Fruit fly (Drosophila melanogaster): ENCODE measurements around the gene CG10171.
A peak's percentile ranks its signal among the peaks of the same experiment; 100 is the strongest.

CG10171 gene

DNA sequence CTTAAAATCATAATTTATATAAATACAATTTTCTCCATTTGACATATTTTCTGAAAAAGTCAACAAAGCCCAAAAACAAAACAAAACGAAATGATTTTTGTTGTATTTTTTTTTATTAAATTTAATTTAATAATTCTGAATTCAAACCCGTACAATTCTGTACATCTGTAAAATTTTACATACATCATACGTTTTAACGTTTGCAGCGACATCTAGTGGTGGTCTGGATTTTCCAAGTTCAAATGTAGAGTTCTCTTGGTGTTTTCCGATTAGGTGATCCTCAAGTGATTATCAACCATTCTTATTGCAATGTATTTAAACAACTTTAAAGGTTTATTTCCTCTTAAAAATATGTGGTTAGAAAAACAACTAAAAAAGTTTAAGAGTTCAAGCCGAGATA lies 23.3 kb upstream of the CG10171 start (continued):
- TF ChIP-seq CG14860 (GFP tag; IDR thresholded peaks at IDR 0.05; ENCODE audit: partially characterized antibody) (no peak), cwo (GFP tag; optimal IDR thresholded peaks at IDR 0.05) (no peak), Hr39 (optimal IDR thresholded peaks at IDR 0.05) (no peak), Kr (GFP tag; optimal IDR thresholded peaks at IDR 0.05) (no peak), Jarid2 (GFP tag; optimal IDR thresholded peaks at IDR 0.05) (peak; percentile 34), CG4360 (GFP tag; IDR thresholded peaks at IDR 0.05) (no peak), CG32767 (GFP tag; IDR thresholded peaks at IDR 0.05) (no peak), Camta (GFP tag; optimal IDR thresholded peaks at IDR 0.05) (peak; percentile 21), peb (GFP tag; IDR thresholded peaks at IDR 0.05) (no peak), dmrt99B (tag; optimal IDR thresholded peaks at IDR 0.05) (no peak), Ssrp (tag; optimal IDR thresholded peaks at IDR 0.05) (no peak), NFAT (GFP tag; IDR thresholded peaks at IDR 0.05) (peak; percentile 38; the same call in 1 of the 2 replicates), CG6654 (GFP tag; optimal IDR thresholded peaks at IDR 0.05) (no peak), CG9817 (tag; optimal IDR thresholded peaks at IDR 0.05) (peak; percentile 48), CG9437 (GFP tag; optimal IDR thresholded peaks at IDR 0.05) (no peak), Asciz (GFP tag; optimal IDR thresholded peaks at IDR 0.05) (no peak), chinmo (GFP tag; IDR thresholded peaks at IDR 0.05; ENCODE audit: partially characterized antibody) (0 out of 4 replicates have a peak, but pooled peaks have one; percentile 31), wek (GFP tag; optimal IDR thresholded peaks at IDR 0.05) (no peak), Deaf1 (tag; optimal IDR thresholded peaks at IDR 0.05) (no peak), mld (GFP tag; IDR thresholded peaks at IDR 0.05; ENCODE audit: partially characterized antibody) (no peak), CG7839 (tag; optimal IDR thresholded peaks at IDR 0.05) (peak; percentile 54), az2 (GFP tag; optimal IDR thresholded peaks at IDR 0.05) (peak; percentile 40), sob (GFP tag; IDR thresholded peaks at IDR 0.05) (no peak), CG18011 (GFP tag; optimal IDR thresholded peaks at IDR 0.05) (no peak), tll (GFP tag; optimal IDR thresholded peaks at IDR 0.05) (no peak), Hey (tag; optimal IDR thresholded peaks at IDR 0.05) (no peak), slbo (GFP tag; IDR thresholded peaks at IDR 0.05) (peak; percentile 64; the same call in 1 of the 2 replicates), CG34376 (GFP tag; optimal IDR thresholded peaks at IDR 0.05) (no peak), en (GFP tag; optimal IDR thresholded peaks at IDR 0.05) (no peak), CG1233 (GFP tag; optimal IDR thresholded peaks at IDR 0.05) (no peak), Hsf (GFP tag; optimal IDR thresholded peaks at IDR 0.05) (peak; percentile 50), bigmax (GFP tag; optimal IDR thresholded peaks at IDR 0.05) (no peak), Xbp1 (GFP tag; optimal IDR thresholded peaks at IDR 0.05) (peak; percentile 72), zen (tag; optimal IDR thresholded peaks at IDR 0.05) (peak; percentile 83), CG13624 (GFP tag; optimal IDR thresholded peaks at IDR 0.05) (no peak), CG11085 (GFP tag; IDR thresholded peaks at IDR 0.05) (no peak), CG13775 (GFP tag; optimal IDR thresholded peaks at IDR 0.05) (no peak), nerfin-1 (tag; optimal IDR thresholded peaks at IDR 0.05) (no peak), Stat92E (GFP tag; optimal IDR thresholded peaks at IDR 0.05) (no peak), YL-1 (GFP tag; optimal IDR thresholded peaks at IDR 0.05) (no peak), klu (GFP tag; IDR thresholded peaks at IDR 0.05) (no peak), abd-A (tag; optimal IDR thresholded peaks at IDR 0.05) (no peak), CG5180 (GFP tag; optimal IDR thresholded peaks at IDR 0.05) (no peak), inv (GFP tag; IDR thresholded peaks at IDR 0.05; ENCODE audit: partially characterized antibody) (no peak), Dref (GFP tag; IDR thresholded peaks at IDR 0.05) (no peak), CG17361 (GFP tag; IDR thresholded peaks at IDR 0.05) (peak; percentile 42; the same call in 2 of the 3 replicates), vfl (GFP tag; optimal IDR thresholded peaks at IDR 0.05) (no peak), CG2129 (GFP tag; IDR thresholded peaks at IDR 0.05; ENCODE audit: partially characterized antibody) (no peak), CG10267 (tag; optimal IDR thresholded peaks at IDR 0.05) (peak; percentile 49), Gsc (GFP tag; IDR thresholded peaks at IDR 0.05) (no peak)

All from whole organism, embryonic.